Worm (Caenorhabditis elegans) whole organism, early embryonic: ENCODE data around the gene glrx-5.

ENCODE experiments used
- ama-1 ChIP-seq: fragments of 150-350 bp; optimal IDR thresholded peaks from 2 replicates; lab custom pipeline; 2014
- ceh-13 ChIP-seq: fragments of 200-800 bp; sonication (Bioruptor generic); optimal IDR thresholded peaks from 2 replicates; lab custom pipeline; 2018; ENCODE audit warnings: mild to moderate bottlenecking, missing genetic modification characterization, missing compliant biosample characterization
- ets-7 ChIP-seq: sonication (generic microtip); optimal IDR thresholded peaks from 2 replicates; lab custom pipeline; 2016; ENCODE audit warnings: missing genotype, missing genetic modification characterization, missing compliant biosample characterization
- hmbx-1 ChIP-seq: sonication (generic microtip); optimal IDR thresholded peaks from 2 replicates; lab custom pipeline; 2016; ENCODE audit warnings: mild to moderate bottlenecking, missing genetic modification characterization, missing compliant biosample characterization
- hmg-4 ChIP-seq: fragments of 200-800 bp; sonication (Bioruptor generic); optimal IDR thresholded peaks from 2 replicates; lab custom pipeline; 2018; ENCODE audit warnings: mild to moderate bottlenecking, missing genetic modification characterization, missing compliant biosample characterization
- pes-1 ChIP-seq: fragments of 200-800 bp; sonication (Bioruptor generic); IDR thresholded peaks from 2 replicates; pipeline ENCODE4 v1.3.6; 2022; ENCODE audit warnings: missing genetic modification reagents, missing genetic modification characterization, missing compliant biosample characterization
- scrt-1 ChIP-seq: fragments of 200-800 bp; sonication (Bioruptor generic); IDR thresholded peaks from 2 replicates; pipeline ENCODE4 v1.3.6; 2022; ENCODE audit warnings: missing genetic modification characterization, missing compliant biosample characterization
- sea-1 ChIP-seq: fragments of 200-800 bp; sonication (Bioruptor generic); conservative IDR thresholded peaks from 2 replicates; pipeline ENCODE4 v1.3.6; 2022; ENCODE audit warnings: missing genetic modification characterization, missing compliant biosample characterization
- tbx-11 ChIP-seq: fragments of 200-800 bp; sonication (Bioruptor generic); IDR thresholded peaks from 2 replicates; pipeline ENCODE4 v1.3.6; 2022; ENCODE audit warnings: missing genetic modification characterization, missing compliant biosample characterization
- tbx-37 ChIP-seq: fragments of 200-800 bp; sonication (Bioruptor generic); conservative IDR thresholded peaks from 2 replicates; pipeline ENCODE4 v1.3.6; 2022; ENCODE audit warnings: missing genetic modification reagents, missing genetic modification characterization, missing compliant biosample characterization
- tra-4 ChIP-seq: sonication (generic microtip); optimal IDR thresholded peaks from 2 replicates; lab custom pipeline; 2017; ENCODE audit warnings: missing genetic modification characterization, missing compliant biosample characterization

DNA sequence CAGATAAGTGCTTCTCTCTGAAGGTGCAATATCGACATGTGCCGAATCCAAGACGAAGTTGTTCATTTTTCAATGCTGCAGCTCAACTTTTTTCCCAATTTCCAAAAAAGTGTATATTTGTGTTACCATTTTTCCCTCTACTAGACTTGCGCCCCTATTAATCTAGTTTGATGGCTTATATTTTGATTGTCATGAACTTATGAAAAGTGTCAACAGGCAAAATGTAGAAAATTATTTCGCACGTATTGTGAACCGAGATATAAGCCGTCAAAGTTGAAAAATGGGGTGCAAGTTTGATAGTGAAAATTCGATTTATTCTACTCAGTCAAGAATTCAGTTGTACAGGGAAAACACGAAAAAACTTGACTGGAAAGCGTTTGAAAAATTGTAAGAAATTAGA lies 15.2 kb downstream of the glrx-5 start, which contains the start of gene Y75B8A.32:
- TF ChIP-seq tbx-37 (no peak), ama-1 (no peak), hmg-4 (GFP tag; lab: Kevin White, UChicago) (no peak), sea-1 (GFP tag; lab: Robert Waterston, UW) (no peak), ceh-13 (GFP tag; lab: Kevin White, UChicago) (no peak), scrt-1 (GFP tag; lab: Robert Waterston, UW) (no peak), ets-7 (tag; lab: Kevin White, UChicago) (no peak), hmbx-1 (tag; lab: Kevin White, UChicago) (no peak), pes-1 (no peak), tra-4 (no peak), tbx-11 (no peak)
